Worm (Caenorhabditis elegans) whole organism, L4 larva: Measurements from ENCODE around the gene T11F9.21.
A peak's percentile ranks its signal among the peaks of the same experiment; 100 is the strongest.

Experiments used
- D1046.2 ChIP-seq: fragments of 200-800 bp; sonication (Bioruptor generic); IDR thresholded peaks from 2 replicates; pipeline ENCODE4 v1.3.6; 2022; ENCODE audit warnings: missing genetic modification characterization, missing compliant biosample characterization
- F10B5.3 ChIP-seq: sonication (generic microtip); optimal IDR thresholded peaks from 2 replicates; lab custom pipeline; 2016; ENCODE audit warnings: mild to moderate bottlenecking, missing genetic modification characterization, missing compliant biosample characterization
- T20F7.1 ChIP-seq: fragments of 200-800 bp; sonication (Bioruptor generic); optimal IDR thresholded peaks from 2 replicates; lab custom pipeline; 2018; ENCODE audit warnings: mild to moderate bottlenecking, missing genetic modification characterization, missing compliant biosample characterization
- T26A8.4 ChIP-seq: fragments of 200-800 bp; sonication (Bioruptor generic); IDR thresholded peaks from 2 replicates; pipeline ENCODE4 v1.3.6; 2022; ENCODE audit warnings: missing genetic modification characterization, missing compliant biosample characterization
- Y48G9A.11 ChIP-seq: fragments of 200-800 bp; sonication (Bioruptor generic); IDR thresholded peaks from 2 replicates; pipeline ENCODE4 v1.3.6; 2022; ENCODE audit warnings: missing genetic modification reagents, missing genetic modification characterization, missing compliant biosample characterization
- aha-1 ChIP-seq: fragments of 150-350 bp; peaks from one replicate; lab custom pipeline; 2014; ENCODE audit warnings: missing biosample characterization, missing genetic modification characterization
- aly-2 ChIP-seq: sonication (generic microtip); optimal IDR thresholded peaks from 2 replicates; lab custom pipeline; 2018; ENCODE audit warnings: missing biosample characterization, missing genetic modification characterization
- ama-1 ChIP-seq: fragments of 150-350 bp; optimal IDR thresholded peaks from 2 replicates; lab custom pipeline; 2014; ENCODE audit warnings: inconsistent platforms, mixed read lengths
- ceh-20 ChIP-seq: fragments of 200-800 bp; sonication (Bioruptor generic); IDR thresholded peaks from 2 replicates; pipeline ENCODE4 v1.3.6; 2022; ENCODE audit warnings: missing genetic modification reagents, missing genetic modification characterization, missing compliant biosample characterization
- ceh-28 ChIP-seq: fragments of 150-350 bp; optimal IDR thresholded peaks from 2 replicates; lab custom pipeline; 2014; ENCODE audit warnings: missing biosample characterization, missing genetic modification reagents, missing genetic modification characterization
- ceh-62 ChIP-seq: sonication (generic microtip); optimal IDR thresholded peaks from 2 replicates; lab custom pipeline; 2017; ENCODE audit warnings: missing biosample characterization, missing genetic modification characterization
- ceh-82 ChIP-seq: sonication (generic microtip); optimal IDR thresholded peaks from 2 replicates; lab custom pipeline; 2017; ENCODE audit warnings: missing biosample characterization, missing genetic modification characterization
- daf-16 ChIP-seq, 3 experiments: sonication (generic microtip); optimal IDR thresholded peaks; 2 replicates each; lab custom pipeline; 2016 to 2017; ENCODE audit warnings: missing genetic modification characterization in 3 of 3, missing genetic modification reagents in 3 of 3, mild to moderate bottlenecking in 2 of 3, missing compliant biosample characterization in 2 of 3, missing biosample characterization in 1 of 3, moderate library complexity in 1 of 3
- dmd-6 ChIP-seq: fragments of 200-800 bp; sonication (Bioruptor generic); IDR thresholded peaks from 2 replicates; pipeline ENCODE4 v1.3.6; 2022; ENCODE audit warnings: missing genetic modification reagents, missing genetic modification characterization, missing compliant biosample characterization
- dve-1 ChIP-seq: sonication (generic microtip); optimal IDR thresholded peaks from 2 replicates; lab custom pipeline; 2017; ENCODE audit warnings: antibody characterized with exemption, mild to moderate bottlenecking, missing genetic modification characterization, missing compliant biosample characterization; ENCODE audit not compliant: insufficient read depth
- egl-43 ChIP-seq: fragments of 200-800 bp; sonication (Bioruptor generic); IDR thresholded peaks from 2 replicates; pipeline ENCODE4 v1.3.6; 2022; ENCODE audit warnings: missing genetic modification reagents, missing genetic modification characterization, missing compliant biosample characterization
- fkh-10 ChIP-seq: fragments of 150-350 bp; optimal IDR thresholded peaks from 2 replicates; lab custom pipeline; 2014; ENCODE audit warnings: missing biosample characterization, missing genetic modification reagents, missing genetic modification characterization
- fos-1 ChIP-seq: fragments of 150-350 bp; optimal IDR thresholded peaks from 2 replicates; lab custom pipeline; 2014; ENCODE audit warnings: missing biosample characterization, missing genetic modification characterization
- hif-1 ChIP-seq, 2 experiments: sonication (generic microtip); optimal IDR thresholded peaks; 2 replicates each; lab custom pipeline; 2016 to 2017; ENCODE audit warnings: missing compliant biosample characterization in 2 of 2, missing genetic modification characterization in 2 of 2, missing genetic modification reagents in 2 of 2, missing genotype in 2 of 2, mild to moderate bottlenecking in 1 of 2
- hlh-11 ChIP-seq: fragments of 200-800 bp; sonication (Bioruptor generic); optimal IDR thresholded peaks from 2 replicates; lab custom pipeline; 2018; ENCODE audit warnings: mild to moderate bottlenecking, missing genetic modification characterization, missing compliant biosample characterization
- hlh-30 ChIP-seq: sonication (generic microtip); optimal IDR thresholded peaks from 2 replicates; lab custom pipeline; 2017; ENCODE audit warnings: antibody characterized with exemption, mild to moderate bottlenecking, missing genetic modification characterization, missing compliant biosample characterization; ENCODE audit not compliant: insufficient read depth
- hmg-1.1 ChIP-seq: fragments of 200-800 bp; sonication (Bioruptor generic); IDR thresholded peaks from 2 replicates; pipeline ENCODE4 v1.3.6; 2022; ENCODE audit warnings: missing genetic modification reagents, missing genetic modification characterization, missing compliant biosample characterization
- jun-1 ChIP-seq: fragments of 150-350 bp; optimal IDR thresholded peaks from 2 replicates; lab custom pipeline; 2014; ENCODE audit warnings: missing biosample characterization, missing genetic modification reagents, missing genetic modification characterization
- lin-15B ChIP-seq: fragments of 150-350 bp; sonication (generic microtip); optimal IDR thresholded peaks from 3 replicates; lab custom pipeline; 2014; ENCODE audit warnings: missing biosample characterization, missing genetic modification characterization
- lin-38 ChIP-seq: fragments of 200-800 bp; sonication (Bioruptor generic); IDR thresholded peaks from 2 replicates; pipeline ENCODE4 v1.3.6; 2022; ENCODE audit warnings: missing genetic modification reagents, missing genetic modification characterization, missing compliant biosample characterization
- lin-39 ChIP-seq: fragments of 150-350 bp; optimal IDR thresholded peaks from 2 replicates; lab custom pipeline; 2014; ENCODE audit warnings: missing biosample characterization, missing genetic modification reagents, missing genetic modification characterization
- lir-3 ChIP-seq: sonication (generic microtip); optimal IDR thresholded peaks from 2 replicates; lab custom pipeline; 2016; ENCODE audit warnings: mild to moderate bottlenecking, missing genetic modification characterization, missing compliant biosample characterization
- lsy-2 ChIP-seq, 2 experiments: fragments of 150-350 bp in 1 of 2; sonication (generic microtip) in 1 of 2; optimal IDR thresholded peaks; 2 replicates each; lab custom pipeline; 2014 to 2017; ENCODE audit warnings: missing biosample characterization in 2 of 2, missing genetic modification characterization in 2 of 2
- mdl-1 ChIP-seq, 2 experiments: fragments of 150-350 bp in 1 of 2; sonication (generic microtip) in 1 of 2; optimal IDR thresholded peaks; 2 replicates each; lab custom pipeline; 2014 to 2017; ENCODE audit warnings: missing biosample characterization in 2 of 2, missing genetic modification characterization in 2 of 2
- mes-2 ChIP-seq: sonication (generic microtip); optimal IDR thresholded peaks from 2 replicates; lab custom pipeline; 2016; ENCODE audit warnings: missing genotype, mild to moderate bottlenecking, missing genetic modification characterization, missing compliant biosample characterization; ENCODE audit not compliant: poor library complexity, severe bottlenecking
- mxl-3 ChIP-seq: fragments of 200-800 bp; sonication (Bioruptor generic); optimal IDR thresholded peaks from 2 replicates; lab custom pipeline; 2018; ENCODE audit warnings: mild to moderate bottlenecking, missing genetic modification characterization, missing compliant biosample characterization
- nhr-11 ChIP-seq: fragments of 150-350 bp; optimal IDR thresholded peaks from 2 replicates; lab custom pipeline; 2014; ENCODE audit warnings: missing biosample characterization, missing genetic modification characterization
- nhr-28 ChIP-seq: fragments of 150-350 bp; optimal IDR thresholded peaks from 2 replicates; lab custom pipeline; 2014; ENCODE audit warnings: missing biosample characterization, missing genetic modification characterization
- nhr-41 ChIP-seq: fragments of 200-800 bp; sonication (Bioruptor generic); IDR thresholded peaks from 2 replicates; pipeline ENCODE4 v1.3.6; 2022; ENCODE audit warnings: missing genetic modification reagents, missing genetic modification characterization, missing compliant biosample characterization
- nhr-76 ChIP-seq: fragments of 150-350 bp; optimal IDR thresholded peaks from 2 replicates; lab custom pipeline; 2014; ENCODE audit warnings: missing biosample characterization, missing genetic modification characterization
- rbr-2 ChIP-seq: sonication (generic microtip); optimal IDR thresholded peaks from 2 replicates; lab custom pipeline; 2016; ENCODE audit warnings: missing genotype, missing genetic modification characterization, missing compliant biosample characterization
- saeg-2 ChIP-seq: fragments of 200-800 bp; sonication (Bioruptor generic); IDR thresholded peaks from 2 replicates; pipeline ENCODE4 v1.3.6; 2022; ENCODE audit warnings: missing genetic modification reagents, missing genetic modification characterization, missing compliant biosample characterization
- set-16 ChIP-seq: fragments of 200-800 bp; sonication (Bioruptor generic); IDR thresholded peaks from 2 replicates; pipeline ENCODE4 v1.3.6; 2022; ENCODE audit warnings: missing genetic modification reagents, missing genetic modification characterization, missing compliant biosample characterization
- tra-1 ChIP-seq: fragments of 200-800 bp; sonication (Bioruptor generic); IDR thresholded peaks from 2 replicates; pipeline ENCODE4 v1.3.6; 2022; ENCODE audit warnings: missing genetic modification reagents, missing genetic modification characterization, missing compliant biosample characterization
- zip-2 ChIP-seq: fragments of 150-350 bp; optimal IDR thresholded peaks from 2 replicates; lab custom pipeline; 2014; ENCODE audit warnings: missing biosample characterization, missing genetic modification characterization

Gene T11F9.21

ce11 chrV:11492456-11492855 is at the start of gene T11F9.21:
Gene T11F9.21, plus strand, starts transcription at chrV:11492756.
- no peak for TF ChIP-seq F10B5.3 (tag; lab: Kevin White, UChicago)
- no peak for TF ChIP-seq T20F7.1 (GFP tag; lab: Kevin White, UChicago)
- no peak for TF ChIP-seq ceh-82 (tag; lab: Kevin White, UChicago)
- TF ChIP-seq lir-3 (tag; lab: Kevin White, UChicago), result no peak
- TF ChIP-seq dmd-6 (GFP tag; lab: Robert Waterston, UW), result no peak
- TF ChIP-seq ceh-62 (tag; lab: Kevin White, UChicago), result no peak
- TF ChIP-seq tra-1, result no peak
- no peak for TF ChIP-seq Y48G9A.11 (GFP tag; lab: Robert Waterston, UW)
- TF ChIP-seq ceh-20 (GFP tag; lab: Robert Waterston, UW), result no peak
- TF ChIP-seq nhr-11 (tag; lab: Kevin White, UChicago), result no peak
- TF ChIP-seq hlh-30, result no peak
- TF ChIP-seq aly-2, result no peak
- TF ChIP-seq mes-2, result no peak
- TF ChIP-seq daf-16 (GFP tag; optimal IDR thresholded peaks at IDR 0.05; lab: Kevin White, UChicago), result no peak
- no peak for TF ChIP-seq daf-16 (tag; optimal IDR thresholded peaks at IDR 0.05; lab: Kevin White, UChicago)
- TF ChIP-seq mxl-3 (GFP tag; lab: Kevin White, UChicago), result no peak

ce11 chrV:11443503-11443902 is 49.1 kb upstream of the T11F9.21 start, which contains the start of gene F57B7.2:
Gene F57B7.2, minus strand, starts transcription at chrV:11443603.
- TF ChIP-seq lsy-2 (tag; optimal IDR thresholded peaks at IDR 0.05; lab: Kevin White, UChicago) (peak in 1 of 2 experiments; percentile 20), lin-15B (no peak)

- TF ChIP-seq jun-1 (tag; lab: Kevin White, UChicago) (no peak), lin-15B (no peak), lin-39 (tag; lab: Kevin White, UChicago) (no peak), hif-1 (tag; optimal IDR thresholded peaks at IDR 0.05; lab: Kevin White, UChicago) (peak in 1 of 2 experiments; percentile 18), lin-38 (GFP tag; lab: Robert Waterston, UW) (no peak), tra-1 (no peak), ceh-82 (tag; lab: Kevin White, UChicago) (no peak), rbr-2 (tag; lab: Kevin White, UChicago) (peak; percentile 44), nhr-76 (tag; lab: Kevin White, UChicago) (no peak), dve-1 (tag; lab: Kevin White, UChicago) (no peak), hlh-11 (tag; lab: Kevin White, UChicago) (peak; percentile 5), aha-1 (tag; lab: Kevin White, UChicago) (peak; percentile 96), mdl-1 (tag; optimal IDR thresholded peaks at IDR 0.05; lab: Kevin White, UChicago) (peak in 1 of 2 experiments; percentile 56), ama-1 (lab: Kevin White, UChicago) (no peak), fkh-10 (GFP tag; lab: Kevin White, UChicago) (peak; percentile 72), ceh-28 (peak; percentile 56), hlh-30 (peak; percentile 7), saeg-2 (no peak), nhr-28 (tag; lab: Kevin White, UChicago) (no peak), hmg-1.1 (GFP tag; lab: Robert Waterston, UW) (peak; percentile 63), egl-43 (GFP tag; lab: Robert Waterston, UW) (0 out of 2 replicates have a peak, but pooled peaks have one; percentile 55), D1046.2 (no peak), nhr-41 (no peak), zip-2 (tag; lab: Kevin White, UChicago) (no peak), T26A8.4 (GFP tag; lab: Robert Waterston, UW) (no peak), fos-1 (no peak), set-16 (GFP tag; lab: Robert Waterston, UW) (peak; percentile 60; the same call in 1 of the 2 replicates)
Measured at ce11 chrV:11445375-11445774, 47.2 kb upstream of the T11F9.21 start.
